Fruit fly (Drosophila melanogaster) whole organism, embryonic: ENCODE data around the gene CG12112.
A peak's percentile ranks its signal among the peaks of the same experiment; 100 is the strongest.

Experiments
- Aef1 ChIP-seq: fragments of 200-800 bp; sonication (Bioruptor generic); IDR thresholded peaks from 3 replicates; pipeline ENCODE4 v1.3.6; 2022; ENCODE audit warnings: missing biosample characterization, missing genetic modification characterization
- B-H2 ChIP-seq: fragments of 200-800 bp; sonication (Bioruptor generic); optimal IDR thresholded peaks from 2 replicates; lab custom pipeline; 2018; ENCODE audit warnings: missing biosample characterization, mild to moderate bottlenecking, missing genetic modification characterization
- CG10321 ChIP-seq: fragments of 200-800 bp; sonication (Bioruptor generic); IDR thresholded peaks from 2 replicates; pipeline ENCODE4 v1.3.6; 2022; ENCODE audit warnings: missing biosample characterization, missing genetic modification characterization
- CG11085 ChIP-seq: fragments of 200-800 bp; sonication (Bioruptor generic); IDR thresholded peaks from 2 replicates; pipeline ENCODE4 v1.3.6; 2022; ENCODE audit warnings: missing biosample characterization, missing genetic modification characterization
- CG12219 ChIP-seq: fragments of 200-800 bp; sonication (Bioruptor generic); optimal IDR thresholded peaks from 3 replicates; lab custom pipeline; 2018; ENCODE audit warnings: missing biosample characterization, mild to moderate bottlenecking, missing genetic modification characterization
- CG14441 ChIP-seq: fragments of 200-800 bp; sonication (Bioruptor generic); IDR thresholded peaks from 2 replicates; pipeline ENCODE4 v1.3.6; 2022; ENCODE audit warnings: missing biosample characterization, missing genetic modification characterization
- CG14667 ChIP-seq: fragments of 200-800 bp; sonication (Bioruptor generic); IDR thresholded peaks from 2 replicates; pipeline ENCODE4 v1.3.6; 2022; ENCODE audit warnings: missing biosample characterization, missing genetic modification characterization
- CG1647 ChIP-seq: fragments of 200-800 bp; sonication (Bioruptor generic); optimal IDR thresholded peaks from 3 replicates; lab custom pipeline; 2016; ENCODE audit warnings: missing biosample characterization, missing genetic modification characterization
- CG3163 ChIP-seq: fragments of 200-800 bp; sonication (Bioruptor generic); optimal IDR thresholded peaks from 3 replicates; lab custom pipeline; 2016; ENCODE audit warnings: missing biosample characterization, missing genetic modification characterization
- CG34224 ChIP-seq: fragments of 200-800 bp; sonication (Bioruptor generic); IDR thresholded peaks from 3 replicates; pipeline ENCODE4 v1.3.6; 2022; ENCODE audit warnings: missing biosample characterization, missing genetic modification characterization; ENCODE audit not compliant: partially characterized antibody
- CG4282 ChIP-seq: fragments of 200-800 bp; sonication (Bioruptor generic); optimal IDR thresholded peaks from 2 replicates; lab custom pipeline; 2016; ENCODE audit warnings: missing biosample characterization, missing genetic modification characterization
- CG43689 ChIP-seq: fragments of 200-800 bp; sonication (Bioruptor generic); IDR thresholded peaks from 2 replicates; pipeline ENCODE4 v1.3.6; 2022; ENCODE audit warnings: missing biosample characterization, missing genetic modification characterization
- CG6683 ChIP-seq: fragments of 200-800 bp; sonication (Bioruptor generic); optimal IDR thresholded peaks from 2 replicates; lab custom pipeline; 2017; ENCODE audit warnings: missing biosample characterization, mild to moderate bottlenecking, missing genetic modification characterization, missing genetic modification reagents
- CG6813 ChIP-seq: fragments of 200-800 bp; sonication (Bioruptor generic); optimal IDR thresholded peaks from 2 replicates; lab custom pipeline; 2017; ENCODE audit warnings: missing biosample characterization, missing genetic modification characterization, mild to moderate bottlenecking, moderate library complexity, missing genetic modification reagents
- CG8478 ChIP-seq: fragments of >200 bp; optimal IDR thresholded peaks from 2 replicates; lab custom pipeline; 2018
- CTCF ChIP-seq: fragments of 200-800 bp; sonication (Bioruptor generic); optimal IDR thresholded peaks from 2 replicates; lab custom pipeline; 2017; ENCODE audit warnings: missing biosample characterization, mild to moderate bottlenecking, missing genetic modification characterization, moderate library complexity
- Dfd ChIP-seq, 2 experiments: fragments of >200 bp; optimal IDR thresholded peaks; 2 replicates each; lab custom pipeline; 2017; ENCODE audit warnings: missing biosample characterization in 2 of 2, missing genetic modification characterization in 2 of 2
- Gug ChIP-seq: fragments of 200-800 bp; sonication (Bioruptor generic); IDR thresholded peaks from 4 replicates; pipeline ENCODE4 v1.3.6; 2022; ENCODE audit warnings: missing biosample characterization, missing genetic modification characterization
- Max ChIP-seq: fragments of 200-800 bp; sonication (Bioruptor generic); optimal IDR thresholded peaks from 2 replicates; lab custom pipeline; 2016; ENCODE audit warnings: missing biosample characterization, mild to moderate bottlenecking, missing genetic modification characterization
- Nf-YA ChIP-seq: fragments of 200-800 bp; sonication (Bioruptor generic); IDR thresholded peaks from 2 replicates; pipeline ENCODE4 v1.3.6; 2022; ENCODE audit warnings: missing biosample characterization, missing genetic modification characterization
- Oli ChIP-seq: fragments of 200-800 bp; sonication (Bioruptor generic); optimal IDR thresholded peaks from 2 replicates; lab custom pipeline; 2018; ENCODE audit warnings: missing biosample characterization, mild to moderate bottlenecking, missing genetic modification characterization, moderate library complexity
- Opbp ChIP-seq: fragments of 200-800 bp; sonication (Bioruptor generic); IDR thresholded peaks from 3 replicates; pipeline ENCODE4 v1.3.6; 2022; ENCODE audit warnings: missing biosample characterization, missing genetic modification characterization; ENCODE audit not compliant: partially characterized antibody
- Rx ChIP-seq: fragments of 200-800 bp; sonication (Bioruptor generic); IDR thresholded peaks from 2 replicates; pipeline ENCODE4 v1.3.6; 2022; ENCODE audit warnings: missing biosample characterization, missing genetic modification characterization
- Sox102F ChIP-seq: fragments of 200-800 bp; sonication (Bioruptor generic); optimal IDR thresholded peaks from 2 replicates; lab custom pipeline; 2018; ENCODE audit warnings: missing biosample characterization, mild to moderate bottlenecking, missing genetic modification characterization, moderate library complexity
- Sry-β ChIP-seq: fragments of 200-800 bp; sonication (Bioruptor generic); optimal IDR thresholded peaks from 2 replicates; lab custom pipeline; 2018; ENCODE audit warnings: missing biosample characterization, mild to moderate bottlenecking, missing genetic modification characterization, moderate library complexity
- Ssrp ChIP-seq: fragments of 200-800 bp; sonication (Bioruptor generic); optimal IDR thresholded peaks from 2 replicates; lab custom pipeline; 2018; ENCODE audit warnings: missing biosample characterization, mild to moderate bottlenecking, missing genetic modification characterization, moderate library complexity
- aop ChIP-seq: fragments of 200-800 bp; sonication (Bioruptor generic); IDR thresholded peaks from 2 replicates; pipeline ENCODE4 v1.3.6; 2022; ENCODE audit warnings: missing biosample characterization, missing genetic modification characterization
- bbx ChIP-seq: fragments of 200-800 bp; sonication (Bioruptor generic); IDR thresholded peaks from 2 replicates; pipeline ENCODE4 v1.3.6; 2022; ENCODE audit warnings: missing biosample characterization, missing genetic modification characterization; ENCODE audit not compliant: partially characterized antibody
- cg ChIP-seq: fragments of 200-800 bp; sonication (Bioruptor generic); optimal IDR thresholded peaks from 3 replicates; lab custom pipeline; 2019; ENCODE audit warnings: missing biosample characterization, mild to moderate bottlenecking, missing genetic modification characterization, moderate library complexity
- chn ChIP-seq: fragments of 200-800 bp; sonication (Bioruptor generic); optimal IDR thresholded peaks from 2 replicates; lab custom pipeline; 2016; ENCODE audit warnings: missing biosample characterization, missing genetic modification characterization
- eyg ChIP-seq: fragments of 200-800 bp; sonication (Bioruptor generic); optimal IDR thresholded peaks from 3 replicates; lab custom pipeline; 2016; ENCODE audit warnings: missing biosample characterization, missing genetic modification characterization
- gcm ChIP-seq: fragments of 200-800 bp; sonication (Bioruptor generic); optimal IDR thresholded peaks from 2 replicates; lab custom pipeline; 2019; ENCODE audit warnings: missing biosample characterization, mild to moderate bottlenecking, missing genetic modification characterization, moderate library complexity
- kay ChIP-seq: fragments of 200-800 bp; sonication (Bioruptor generic); optimal IDR thresholded peaks from 2 replicates; lab custom pipeline; 2016; ENCODE audit warnings: missing biosample characterization, missing genetic modification characterization
- knrl ChIP-seq: fragments of 200-800 bp; sonication (Bioruptor generic); IDR thresholded peaks from 3 replicates; pipeline ENCODE4 v1.3.6; 2022; ENCODE audit warnings: missing biosample characterization, missing genetic modification characterization; ENCODE audit not compliant: partially characterized antibody
- lola ChIP-seq, 3 experiments: fragments of >200 bp in 2 of 3; fragments of 200-800 bp in 1 of 3; sonication (Bioruptor generic) in 1 of 3; optimal IDR thresholded peaks; 2 replicates each; lab custom pipeline; 2017 to 2019; ENCODE audit warnings: missing biosample characterization in 3 of 3, missing genetic modification characterization in 3 of 3, mild to moderate bottlenecking in 1 of 3, moderate library complexity in 1 of 3
- pan ChIP-seq, 4 experiments: fragments of >200 bp in 3 of 4; fragments of 200-800 bp in 1 of 4; sonication (Bioruptor generic) in 1 of 4; optimal IDR thresholded peaks in 3 of 4; IDR thresholded peaks in 1 of 4; 2 replicates each; pipeline versions ENCODE4 v1.3.6 to Lab custom; 2017 to 2022; ENCODE audit warnings: missing biosample characterization in 2 of 4, missing genetic modification characterization in 2 of 4, mixed read lengths in 1 of 4
- pros ChIP-seq: fragments of 200-800 bp; sonication (Bioruptor generic); optimal IDR thresholded peaks from 3 replicates; lab custom pipeline; 2019; ENCODE audit warnings: missing biosample characterization, mild to moderate bottlenecking, missing genetic modification characterization, moderate library complexity
- pzg ChIP-seq: fragments of 200-800 bp; sonication (Bioruptor generic); optimal IDR thresholded peaks from 3 replicates; lab custom pipeline; 2018; ENCODE audit warnings: missing biosample characterization, mild to moderate bottlenecking, missing genetic modification characterization, moderate library complexity
- row ChIP-seq: fragments of 200-800 bp; sonication (Bioruptor generic); IDR thresholded peaks from 3 replicates; pipeline ENCODE4 v1.3.6; 2022; ENCODE audit warnings: missing biosample characterization, missing genetic modification characterization
- sd ChIP-seq: fragments of 200-800 bp; sonication (Bioruptor generic); optimal IDR thresholded peaks from 3 replicates; lab custom pipeline; 2018; ENCODE audit warnings: missing biosample characterization, mild to moderate bottlenecking, missing genetic modification characterization, moderate library complexity
- ssp ChIP-seq: fragments of 200-800 bp; sonication (Bioruptor generic); IDR thresholded peaks from 2 replicates; pipeline ENCODE4 v1.3.6; 2022; ENCODE audit warnings: missing biosample characterization, missing genetic modification characterization
- stc ChIP-seq: fragments of 200-800 bp; sonication (Bioruptor generic); IDR thresholded peaks from 2 replicates; pipeline ENCODE4 v1.3.6; 2022; ENCODE audit warnings: missing biosample characterization, missing genetic modification characterization
- trh ChIP-seq: fragments of 200-800 bp; sonication (Bioruptor generic); optimal IDR thresholded peaks from 2 replicates; lab custom pipeline; 2016; ENCODE audit warnings: missing biosample characterization, missing genetic modification characterization
- tup ChIP-seq: fragments of 200-800 bp; sonication (Bioruptor generic); optimal IDR thresholded peaks from 2 replicates; lab custom pipeline; 2016; ENCODE audit warnings: missing biosample characterization, mild to moderate bottlenecking, missing genetic modification characterization, moderate library complexity
- tx ChIP-seq: fragments of 200-800 bp; sonication (Bioruptor generic); optimal IDR thresholded peaks from 2 replicates; lab custom pipeline; 2016; ENCODE audit warnings: missing biosample characterization, missing genetic modification characterization
- unpg ChIP-seq: fragments of 200-800 bp; sonication (Bioruptor generic); optimal IDR thresholded peaks from 3 replicates; lab custom pipeline; 2018; ENCODE audit warnings: missing biosample characterization, mild to moderate bottlenecking, missing genetic modification characterization, moderate library complexity
- vfl ChIP-seq: fragments of 200-800 bp; sonication (Bioruptor generic); optimal IDR thresholded peaks from 2 replicates; lab custom pipeline; 2016; ENCODE audit warnings: missing biosample characterization, missing genetic modification characterization
- vvl ChIP-seq: fragments of 200-800 bp; sonication (Bioruptor generic); IDR thresholded peaks from 2 replicates; pipeline ENCODE4 v1.3.6; 2022; ENCODE audit warnings: missing biosample characterization, missing genetic modification characterization
- zen ChIP-seq: fragments of 200-800 bp; sonication (Bioruptor generic); optimal IDR thresholded peaks from 3 replicates; lab custom pipeline; 2018; ENCODE audit warnings: missing biosample characterization, mild to moderate bottlenecking, missing genetic modification characterization, moderate library complexity

Gene CG12112

DNA sequence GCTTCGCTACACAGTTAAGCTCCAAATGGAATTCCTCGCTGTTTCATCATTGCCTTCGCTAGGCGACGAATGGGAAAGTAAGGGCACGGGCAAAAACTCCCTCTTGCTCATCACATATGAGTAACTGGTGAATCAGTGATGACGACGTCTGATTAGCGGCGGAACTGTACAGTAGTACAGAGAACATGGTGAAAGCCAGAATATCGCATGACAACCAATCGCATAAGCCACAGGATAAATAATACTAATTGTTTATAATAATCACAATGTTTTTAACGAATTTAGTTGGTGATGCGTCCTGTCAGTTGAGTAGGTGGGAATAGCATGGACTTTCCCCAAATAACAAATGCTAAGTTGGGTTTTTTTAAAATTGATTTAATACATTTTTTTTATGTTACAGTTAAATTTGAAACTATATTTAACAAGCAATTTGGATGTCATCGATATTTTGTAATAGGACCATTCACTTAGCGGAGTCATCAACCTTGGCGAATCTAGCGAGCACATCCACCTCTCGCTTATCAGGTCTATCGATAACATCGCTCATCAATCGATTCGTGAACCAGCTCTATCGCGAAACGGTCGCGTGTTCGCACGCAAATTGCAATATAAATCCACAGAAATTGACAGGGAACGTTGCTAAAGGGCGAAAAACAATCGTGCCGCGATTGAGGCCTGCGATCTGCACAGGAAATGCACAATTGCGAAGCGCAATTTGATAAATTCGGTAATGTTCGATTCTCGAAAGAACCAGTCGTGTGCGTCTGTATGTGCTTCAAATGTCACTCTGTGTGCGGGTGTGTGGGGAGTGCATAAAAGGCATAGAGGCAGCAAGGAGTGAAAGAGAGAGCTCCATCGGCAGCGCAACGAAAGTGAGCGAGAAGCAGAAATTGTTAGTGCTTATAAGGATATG lies at the start of gene CG12112, which contains the start of gene Trf4-1 (continued):
- TF ChIP-seq CG8478 (lab: Kevin White, UChicago): peak; percentile 73
- no peak for TF ChIP-seq ssp (GFP tag; lab: Robert Waterston, UW)
- TF ChIP-seq pan (optimal IDR thresholded peaks at IDR 0.05; lab: Kevin White, UChicago): no peak
- TF ChIP-seq pan (GFP tag; optimal IDR thresholded peaks at IDR 0.05 in 1 of 2, IDR thresholded peaks at IDR 0.05 in 1 of 2): no peak
- no peak for TF ChIP-seq aop (GFP tag; lab: Robert Waterston, UW)
- TF ChIP-seq CG10321 (GFP tag; lab: Robert Waterston, UW): no peak
- no peak for TF ChIP-seq stc (GFP tag; lab: Robert Waterston, UW)
- no peak for TF ChIP-seq Oli (tag; lab: Kevin White, UChicago)
- no peak for TF ChIP-seq B-H2 (GFP tag; lab: Kevin White, UChicago)
- TF ChIP-seq Aef1 (GFP tag; lab: Robert Waterston, UW): no peak
- no peak for TF ChIP-seq Rx
- no peak for TF ChIP-seq unpg
- TF ChIP-seq Dfd (GFP tag; optimal IDR thresholded peaks at IDR 0.05; lab: Kevin White, UChicago): no peak
- peak in 1 of 3 experiments; percentile 24 for TF ChIP-seq lola (GFP tag; optimal IDR thresholded peaks at IDR 0.05; lab: Kevin White, UChicago)
- TF ChIP-seq sd (tag; lab: Kevin White, UChicago): no peak
- peak; percentile 66 for TF ChIP-seq pros (GFP tag; lab: Kevin White, UChicago)
- no peak for TF ChIP-seq CG43689 (GFP tag; lab: Robert Waterston, UW)
- peak; percentile 71 for TF ChIP-seq bbx (GFP tag; lab: Robert Waterston, UW)
- TF ChIP-seq cg (GFP tag; lab: Kevin White, UChicago): peak; percentile 75
- peak; percentile 31 for TF ChIP-seq Max
- TF ChIP-seq eyg (GFP tag; lab: Kevin White, UChicago): no peak
- TF ChIP-seq Nf-YA (GFP tag; lab: Robert Waterston, UW): no peak
- TF ChIP-seq kay: peak; percentile 61
- no peak for TF ChIP-seq tx (GFP tag; lab: Kevin White, UChicago)
- peak; percentile 73 for TF ChIP-seq CG34224 (GFP tag; lab: Robert Waterston, UW)
- TF ChIP-seq Sox102F (GFP tag; lab: Kevin White, UChicago): no peak
- no peak for TF ChIP-seq vfl (GFP tag; lab: Kevin White, UChicago)
- TF ChIP-seq tup: no peak
- TF ChIP-seq vvl (GFP tag; lab: Robert Waterston, UW): no peak; the same call in 1 of the 2 replicates
- no peak for TF ChIP-seq CG12219 (GFP tag; lab: Kevin White, UChicago)
- no peak for TF ChIP-seq CG6813 (GFP tag; lab: Kevin White, UChicago)
- no peak for TF ChIP-seq trh (GFP tag; lab: Kevin White, UChicago)
- TF ChIP-seq row (GFP tag; lab: Robert Waterston, UW): peak; percentile 69
- TF ChIP-seq CTCF: peak; percentile 46
- TF ChIP-seq chn (GFP tag; lab: Kevin White, UChicago): no peak
- peak; percentile 29 for TF ChIP-seq gcm (GFP tag; lab: Kevin White, UChicago)
- no peak for TF ChIP-seq CG14667 (GFP tag; lab: Robert Waterston, UW)
- TF ChIP-seq CG11085: no peak
- no peak for TF ChIP-seq Gug
- no peak for TF ChIP-seq CG3163 (GFP tag; lab: Kevin White, UChicago)
- TF ChIP-seq CG1647: peak; percentile 6
- no peak for TF ChIP-seq CG4282
- no peak for TF ChIP-seq CG6683 (GFP tag; lab: Kevin White, UChicago)
- no peak for TF ChIP-seq Ssrp (tag; lab: Kevin White, UChicago)
- no peak for TF ChIP-seq CG14441 (GFP tag; lab: Robert Waterston, UW)
- peak; percentile 31 for TF ChIP-seq zen (tag; lab: Kevin White, UChicago)
- TF ChIP-seq Sry-β (GFP tag; lab: Kevin White, UChicago): peak; percentile 89
- TF ChIP-seq Opbp (GFP tag; lab: Robert Waterston, UW): peak; percentile 78
- peak; percentile 91 for TF ChIP-seq pzg
- TF ChIP-seq knrl: peak; percentile 79
